Worm (Caenorhabditis elegans) whole organism, L2 larva: Measurements from ENCODE around the gene kel-1.

ENCODE experiments used
- ama-1 ChIP-seq: fragments of 150-350 bp; optimal IDR thresholded peaks from 2 replicates; lab custom pipeline; 2018; ENCODE audit warnings: inconsistent platforms
- elt-1 ChIP-seq: fragments of 150-350 bp; optimal IDR thresholded peaks from 2 replicates; lab custom pipeline; 2014; ENCODE audit warnings: missing biosample characterization, missing genetic modification characterization
- fos-1 ChIP-seq: fragments of 150-350 bp; optimal IDR thresholded peaks from 2 replicates; lab custom pipeline; 2014; ENCODE audit warnings: missing biosample characterization, missing genetic modification characterization
- lin-11 ChIP-seq: fragments of 150-350 bp; sonication (generic microtip); optimal IDR thresholded peaks from 2 replicates; lab custom pipeline; 2014; ENCODE audit warnings: missing biosample characterization, missing genetic modification characterization, inconsistent platforms, mixed read lengths
- nhr-10 ChIP-seq: sonication (generic microtip); optimal IDR thresholded peaks from 2 replicates; lab custom pipeline; 2017; ENCODE audit warnings: missing biosample characterization, missing genetic modification characterization
- nhr-11 ChIP-seq: fragments of 150-350 bp; optimal IDR thresholded peaks from 2 replicates; lab custom pipeline; 2014; ENCODE audit warnings: missing biosample characterization, missing genetic modification characterization
- nhr-25 ChIP-seq: fragments of 150-350 bp; sonication (generic microtip); optimal IDR thresholded peaks from 3 replicates; lab custom pipeline; 2014; ENCODE audit warnings: missing biosample characterization, missing genetic modification characterization
- zag-1 ChIP-seq: fragments of 150-350 bp; optimal IDR thresholded peaks from 2 replicates; lab custom pipeline; 2014; ENCODE audit warnings: missing biosample characterization, missing genetic modification characterization

DNA sequence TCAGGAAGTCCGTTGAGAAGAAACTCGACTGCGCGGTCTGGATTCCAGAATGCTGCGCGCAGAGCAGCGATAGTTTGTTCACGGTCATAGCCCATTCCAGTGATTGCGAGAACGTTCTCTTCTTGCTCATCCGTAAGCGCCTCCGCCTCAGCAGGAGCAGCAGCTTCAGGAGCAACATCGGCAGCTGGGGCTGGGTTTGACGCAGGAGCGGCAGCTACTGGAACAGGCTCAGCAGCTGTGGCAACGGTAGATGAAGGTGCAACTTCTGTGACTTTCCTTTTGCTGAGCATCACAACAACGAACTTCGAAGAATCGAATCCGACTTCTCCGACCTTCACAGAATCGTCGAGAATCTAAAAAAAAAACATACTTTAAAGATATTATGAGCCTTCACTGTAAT, 36.6 kb upstream of the kel-1 start:
- TF ChIP-seq elt-1 (tag; lab: Kevin White, UChicago) = no peak
- no peak for TF ChIP-seq ama-1 (lab: Kevin White, UChicago)
- TF ChIP-seq fos-1 = no peak
- no peak for TF ChIP-seq nhr-10 (tag; lab: Kevin White, UChicago)
- TF ChIP-seq zag-1 (tag; lab: Kevin White, UChicago) = no peak
- TF ChIP-seq nhr-11 (tag; lab: Kevin White, UChicago) = no peak
- no peak for TF ChIP-seq nhr-25 (tag; lab: Kevin White, UChicago)
- TF ChIP-seq lin-11 (tag; lab: Kevin White, UChicago) = no peak
